Worm (Caenorhabditis elegans): ENCODE measurements around the gene nlp-63.

Gene nlp-63

DNA sequence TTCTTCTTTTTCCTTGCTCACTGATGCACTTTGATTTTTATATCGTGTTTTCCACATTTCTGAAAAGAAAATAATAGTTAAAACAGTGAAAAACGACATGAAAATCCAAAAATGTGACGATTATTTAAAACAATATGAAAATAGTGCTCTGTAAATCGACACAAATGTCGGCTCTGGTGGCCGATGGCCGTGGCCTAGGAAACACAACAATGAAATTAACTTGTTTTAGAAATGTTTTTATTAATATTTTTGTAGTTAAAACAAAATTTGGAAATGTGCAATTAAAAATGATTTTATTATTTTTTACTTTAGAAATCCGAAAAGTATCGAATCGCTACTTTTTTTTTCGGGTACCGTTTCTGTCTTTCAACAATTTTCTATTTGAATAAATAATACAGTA, 45.6 kb downstream of the nlp-63 start, which contains the start of gene arv-1 (continued):
- TF ChIP-seq madf-3 (GFP tag; IDR thresholded peaks at IDR 0.05) (no peak), ccch-3 (GFP tag; optimal IDR thresholded peaks at IDR 0.05) (no peak), rcor-1 (GFP tag; IDR thresholded peaks at IDR 0.05) (no peak), dpff-1 (tag; optimal IDR thresholded peaks at IDR 0.05) (no peak), die-1 (tag; optimal IDR thresholded peaks at IDR 0.05) (no peak), F57C9.4 (tag; optimal IDR thresholded peaks at IDR 0.05) (no peak), nhr-27 (tag; optimal IDR thresholded peaks at IDR 0.05) (no peak), lsy-27 (tag; optimal IDR thresholded peaks at IDR 0.05; ENCODE audit: borderline replicate concordance, insufficient read depth) (no peak), madf-6 (GFP tag; IDR thresholded peaks at IDR 0.05) (no peak; the same call in 1 of the 2 replicates), lag-1 (GFP tag; IDR thresholded peaks at IDR 0.05) (no peak), F57A8.1 (GFP tag; optimal IDR thresholded peaks at IDR 0.05) (no peak), lin-26 (GFP tag; IDR thresholded peaks at IDR 0.05) (no peak), F23B12.7 (tag; optimal IDR thresholded peaks at IDR 0.05; ENCODE audit: insufficient read depth) (peak; percentile 9), F22D6.2 (tag; optimal IDR thresholded peaks at IDR 0.05) (no peak), B0336.3 (GFP tag; IDR thresholded peaks at IDR 0.05) (no peak), ztf-26 (tag; optimal IDR thresholded peaks at IDR 0.05) (no peak), sdz-38 (tag; optimal IDR thresholded peaks at IDR 0.05) (no peak), ztf-18 (tag; optimal IDR thresholded peaks at IDR 0.05) (peak; percentile 17), ZK185.1 (tag; optimal IDR thresholded peaks at IDR 0.05; ENCODE audit: poor library complexity, severe bottlenecking) (peak; percentile 51), attf-5 (GFP tag; optimal IDR thresholded peaks at IDR 0.05) (peak; percentile 13), mes-4 (tag; optimal IDR thresholded peaks at IDR 0.05) (no peak), nhr-80 (tag; optimal IDR thresholded peaks at IDR 0.05) (peak; percentile 12), ceh-100 (GFP tag; IDR thresholded peaks at IDR 0.05) (peak; percentile 11; the same call in 1 of the 2 replicates), zfh-2 (GFP tag; conservative IDR thresholded peaks at IDR 0.05) (no peak), C17E4.6 (GFP tag; IDR thresholded peaks at IDR 0.05) (no peak), ceh-79 (tag; optimal IDR thresholded peaks at IDR 0.05) (no peak), lin-54 (GFP tag; optimal IDR thresholded peaks at IDR 0.05) (no peak), ceh-27 (GFP tag; optimal IDR thresholded peaks at IDR 0.05) (peak; percentile 49), chd-7 (tag; optimal IDR thresholded peaks at IDR 0.05) (no peak), rpc-1 (optimal IDR thresholded peaks at IDR 0.05) (no peak), rpc-1 (tag; optimal IDR thresholded peaks at IDR 0.05) (no peak)

DNA sequence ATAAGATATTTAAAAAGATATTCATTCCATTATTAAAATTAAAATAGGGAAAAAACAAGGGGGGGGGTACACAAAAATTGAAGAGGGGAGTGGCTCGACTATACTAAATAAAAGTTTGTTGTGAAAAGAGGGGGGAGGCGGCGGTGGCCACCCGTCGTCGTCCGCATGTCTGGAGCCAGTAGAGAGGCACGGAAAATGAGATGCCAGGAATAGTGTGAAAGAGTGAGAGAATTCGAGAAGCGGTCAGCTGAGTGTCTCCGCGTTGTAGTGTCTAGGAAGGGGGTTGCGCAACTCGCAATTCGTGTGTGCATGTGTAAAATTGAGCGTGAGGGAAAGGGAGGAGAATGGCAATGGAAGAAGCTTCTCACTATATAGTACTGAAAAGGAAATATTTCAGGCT, 47.1 kb downstream of the nlp-63 start:
- TF ChIP-seq let-526 (GFP tag; IDR thresholded peaks at IDR 0.05) (no peak), ztf-18 (tag; optimal IDR thresholded peaks at IDR 0.05) (no peak), xnd-1 (tag; optimal IDR thresholded peaks at IDR 0.05) (no peak), madf-3 (GFP tag; IDR thresholded peaks at IDR 0.05) (no peak), egl-18 (GFP tag; IDR thresholded peaks at IDR 0.05) (no peak), C06A6.2 (GFP tag; conservative IDR thresholded peaks at IDR 0.05) (no peak), zfh-2 (GFP tag; conservative IDR thresholded peaks at IDR 0.05) (peak; percentile 55; the same call in 1 of the 2 replicates), ztf-28 (GFP tag; IDR thresholded peaks at IDR 0.05) (no peak), cebp-1 (GFP tag; IDR thresholded peaks at IDR 0.05) (no peak), cebp-1 (tag; optimal IDR thresholded peaks at IDR 0.05) (peak; percentile 24), bed-2 (GFP tag; IDR thresholded peaks at IDR 0.05) (no peak), repo-1 (tag; optimal IDR thresholded peaks at IDR 0.05) (no peak)

Measured in whole organism, young adult.